Fruit fly (Drosophila melanogaster): ENCODE results near the gene CG8833.

dm6 chr3L:13904426-13904825 lies 24.4 kb downstream of the CG8833 start:
- TF ChIP-seq insv (optimal IDR thresholded peaks at IDR 0.05) (no peak), h (optimal IDR thresholded peaks at IDR 0.05) (no peak)
